Worm (Caenorhabditis elegans) whole organism, L4/young adult: Measurements from ENCODE around the gene F28H7.7.

Source experiments
- W03F9.2 ChIP-seq: fragments of 150-350 bp; optimal IDR thresholded peaks from 2 replicates; lab custom pipeline; 2014; ENCODE audit warnings: missing biosample characterization, missing genetic modification characterization
- dao-5 ChIP-seq: sonication (generic microtip); optimal IDR thresholded peaks from 2 replicates; lab custom pipeline; 2016; ENCODE audit warnings: missing genotype, missing genetic modification characterization, moderate library complexity, missing compliant biosample characterization
- him-1 ChIP-seq: sonication (generic microtip); optimal IDR thresholded peaks from 2 replicates; lab custom pipeline; 2016; ENCODE audit warnings: missing genotype, missing genetic modification reagents, missing genetic modification characterization, missing compliant biosample characterization

ce11 chrV:10702249-10702648 lies 51.7 kb downstream of the F28H7.7 start, which contains the start of gene pph-1:
- no peak for TF ChIP-seq W03F9.2 (tag; lab: Kevin White, UChicago)
- TF ChIP-seq him-1: no peak
- TF ChIP-seq dao-5 (tag; lab: Kevin White, UChicago): no peak
